Fruit fly (Drosophila melanogaster): ENCODE data around the gene CG14075.

Gene CG14075

dm6 chr3L:18994505-18994969, 9.8 kb downstream of the CG14075 start (continued):
- TF ChIP-seq abd-A (tag; optimal IDR thresholded peaks at IDR 0.05) (peak; percentile 68), CG18476 (GFP tag; optimal IDR thresholded peaks at IDR 0.05) (no peak), Drgx (GFP tag; IDR thresholded peaks at IDR 0.05) (no peak), CG42726 (GFP tag; IDR thresholded peaks at IDR 0.05; ENCODE audit: partially characterized antibody) (no peak), odd (GFP tag; optimal IDR thresholded peaks at IDR 0.05) (peak; percentile 6), CG18262 (tag; optimal IDR thresholded peaks at IDR 0.05) (no peak), CG17385 (GFP tag; optimal IDR thresholded peaks at IDR 0.05) (peak; percentile 26), dmrt11E (tag; optimal IDR thresholded peaks at IDR 0.05) (no peak), CG3407 (GFP tag; optimal IDR thresholded peaks at IDR 0.05) (no peak), HmgZ (tag; optimal IDR thresholded peaks at IDR 0.05) (peak; percentile 44), Hr39 (optimal IDR thresholded peaks at IDR 0.05) (no peak), Hsf (GFP tag; optimal IDR thresholded peaks at IDR 0.05) (no peak), Myb (GFP tag; optimal IDR thresholded peaks at IDR 0.05) (no peak), hbn (GFP tag; IDR thresholded peaks at IDR 0.05; ENCODE audit: partially characterized antibody) (no peak), B-H2 (GFP tag; optimal IDR thresholded peaks at IDR 0.05) (peak; percentile 66), tin (GFP tag; optimal IDR thresholded peaks at IDR 0.05) (no peak), CG10321 (GFP tag; IDR thresholded peaks at IDR 0.05) (0 out of 2 replicates have a peak, but pooled peaks have one; percentile 5), CG10979 (tag; optimal IDR thresholded peaks at IDR 0.05) (no peak), stwl (tag; optimal IDR thresholded peaks at IDR 0.05) (no peak), Blimp-1 (GFP tag; optimal IDR thresholded peaks at IDR 0.05) (no peak), pfk (GFP tag; optimal IDR thresholded peaks at IDR 0.05) (peak; percentile 20), CG17612 (GFP tag; IDR thresholded peaks at IDR 0.05) (no peak), CG30020 (tag; optimal IDR thresholded peaks at IDR 0.05) (no peak), Vsx1 (GFP tag; optimal IDR thresholded peaks at IDR 0.05) (peak; percentile 83), lab (GFP tag; optimal IDR thresholded peaks at IDR 0.05) (peak; percentile 30), CG15696 (tag; optimal IDR thresholded peaks at IDR 0.05) (no peak), CG2116 (GFP tag; optimal IDR thresholded peaks at IDR 0.05) (no peak), GATAe (GFP tag; conservative IDR thresholded peaks at IDR 0.05) (peak; percentile 28; the same call in 1 of the 2 replicates), CG7357 (GFP tag; IDR thresholded peaks at IDR 0.05) (no peak), HLH4C (GFP tag; IDR thresholded peaks at IDR 0.05; ENCODE audit: partially characterized antibody) (no peak), H15 (GFP tag; IDR thresholded peaks at IDR 0.05) (no peak), CG14860 (GFP tag; IDR thresholded peaks at IDR 0.05; ENCODE audit: partially characterized antibody) (no peak), CG8290 (GFP tag; optimal IDR thresholded peaks at IDR 0.05) (no peak), CG8290 (tag; optimal IDR thresholded peaks at IDR 0.05) (peak in 1 of 2 experiments; percentile 39), tll (GFP tag; optimal IDR thresholded peaks at IDR 0.05) (no peak), CG18011 (GFP tag; optimal IDR thresholded peaks at IDR 0.05) (no peak), CG3847 (GFP tag; IDR thresholded peaks at IDR 0.05) (no peak), Hmr (GFP tag; optimal IDR thresholded peaks at IDR 0.05) (peak; percentile 52), CG11504 (tag; optimal IDR thresholded peaks at IDR 0.05) (peak; percentile 77), CG10959 (GFP tag; IDR thresholded peaks at IDR 0.05) (no peak), PHDP (tag; optimal IDR thresholded peaks at IDR 0.05) (peak; percentile 29), CG8478 (optimal IDR thresholded peaks at IDR 0.05) (no peak), CG2120 (GFP tag; optimal IDR thresholded peaks at IDR 0.05) (no peak), Kr (GFP tag; optimal IDR thresholded peaks at IDR 0.05) (no peak), Poxn (GFP tag; IDR thresholded peaks at IDR 0.05) (no peak), CG6765 (GFP tag; optimal IDR thresholded peaks at IDR 0.05) (no peak), CG1603 (tag; optimal IDR thresholded peaks at IDR 0.05) (no peak), CG18619 (GFP tag; optimal IDR thresholded peaks at IDR 0.05) (no peak), CG3281 (GFP tag; optimal IDR thresholded peaks at IDR 0.05) (peak; percentile 46), D19A (tag; optimal IDR thresholded peaks at IDR 0.05) (peak; percentile 47), cwo (GFP tag; optimal IDR thresholded peaks at IDR 0.05) (peak; percentile 96)
